6 fruit fly cellular contexts compared by ENCODE assay signal in the genomic region with DNA sequence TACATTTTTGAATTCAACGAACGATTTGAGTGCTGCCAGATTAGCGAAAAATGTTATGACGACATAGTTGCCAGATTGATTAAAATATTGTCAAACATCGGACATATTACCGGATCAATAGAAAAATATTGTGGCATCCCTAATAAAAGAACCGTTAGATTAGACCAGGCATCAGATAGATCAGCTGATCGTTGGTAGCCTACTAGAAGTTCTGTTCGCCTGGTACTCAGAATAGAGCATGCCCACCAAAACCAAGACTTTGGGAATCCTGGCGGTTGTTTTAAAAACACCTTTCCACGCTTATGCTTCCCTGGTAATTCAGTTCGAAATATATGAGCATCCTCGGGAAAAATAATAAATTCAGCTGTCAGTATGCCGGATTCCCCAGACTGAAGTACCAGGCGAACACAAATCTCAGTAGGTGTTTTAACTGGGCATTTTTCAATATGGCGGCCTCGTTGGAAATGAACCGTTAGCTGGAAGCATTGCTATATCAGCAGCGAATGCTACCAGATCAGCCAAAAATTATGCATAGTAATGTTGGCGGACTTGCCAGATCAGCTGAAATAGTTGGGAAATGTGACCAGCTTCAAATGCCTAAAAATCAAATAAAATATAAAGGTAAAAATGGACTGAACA.
TF ChIP-seq lines count a peak whose summit lies in the region.

No protein-coding gene starts in this region.

- peak; percentile 54 to 61 for TF ChIP-seq CTCF in S2 (optimal IDR thresholded peaks at IDR 0.05; lab: Kevin White, UChicago)
- peak; percentile 57 for TF ChIP-seq CTCF in whole organism, embryonic (GFP tag; optimal IDR thresholded peaks at IDR 0.05; lab: Kevin White, UChicago)

TF ChIP-seq in whole organism, adult, 20 proteins besides CTCF, POLR2A, EP300 and RAD21 (continues in another document):
- TF ChIP-seq ovo (GFP tag; optimal IDR thresholded peaks at IDR 0.05; lab: Kevin White, UChicago) (peak; percentile 97), CG7045 (GFP tag; optimal IDR thresholded peaks at IDR 0.05; lab: Kevin White, UChicago) (no peak), Mnt (GFP tag; optimal IDR thresholded peaks at IDR 0.05; lab: Kevin White, UChicago) (peak; percentile 27), CG12768 (GFP tag; optimal IDR thresholded peaks at IDR 0.05; lab: Kevin White, UChicago) (no peak), CG7101 (tag; optimal IDR thresholded peaks at IDR 0.05; lab: Kevin White, UChicago) (no peak), Crg-1 (GFP tag; optimal IDR thresholded peaks at IDR 0.05; lab: Kevin White, UChicago) (no peak), pad (GFP tag; optimal IDR thresholded peaks at IDR 0.05; lab: Kevin White, UChicago) (no peak), toe (GFP tag; optimal IDR thresholded peaks at IDR 0.05; lab: Kevin White, UChicago) (no peak), CG5204 (GFP tag; optimal IDR thresholded peaks at IDR 0.05; lab: Kevin White, UChicago) (no peak), tj (GFP tag; optimal IDR thresholded peaks at IDR 0.05; lab: Kevin White, UChicago) (peak; percentile 79), bab1 (GFP tag; optimal IDR thresholded peaks at IDR 0.05; lab: Kevin White, UChicago) (peak; percentile 69), CG1620 (GFP tag; optimal IDR thresholded peaks at IDR 0.05; lab: Kevin White, UChicago) (no peak), Hr96 (GFP tag; optimal IDR thresholded peaks at IDR 0.05; lab: Kevin White, UChicago) (no peak), CG11617 (GFP tag; optimal IDR thresholded peaks at IDR 0.05; lab: Kevin White, UChicago) (no peak), cnc (optimal IDR thresholded peaks at IDR 0.05; lab: Kevin White, UChicago) (no peak), cic (GFP tag; optimal IDR thresholded peaks at IDR 0.05; lab: Kevin White, UChicago) (no peak), Clk (GFP tag; optimal IDR thresholded peaks at IDR 0.05; lab: Kevin White, UChicago) (no peak)

TF ChIP-seq in whole organism, embryonic, 481 proteins besides CTCF, POLR2A, EP300 and RAD21 (continues in another document):
- TF ChIP-seq Antp (GFP tag; optimal IDR thresholded peaks at IDR 0.05; lab: Kevin White, UChicago): no peak
- TF ChIP-seq CG34224 (GFP tag; IDR thresholded peaks at IDR 0.05; lab: Robert Waterston, UW; ENCODE audit: partially characterized antibody): peak; percentile 79
- TF ChIP-seq zen2 (GFP tag; IDR thresholded peaks at IDR 0.05; lab: Robert Waterston, UW; ENCODE audit: partially characterized antibody): peak; percentile 75; the same call in 2 of the 3 replicates
- TF ChIP-seq CG12769 (tag; optimal IDR thresholded peaks at IDR 0.05; lab: Kevin White, UChicago): peak; percentile 94
- no peak for TF ChIP-seq dati (GFP tag; IDR thresholded peaks at IDR 0.05; lab: Robert Waterston, UW)
- no peak for TF ChIP-seq vfl (GFP tag; optimal IDR thresholded peaks at IDR 0.05; lab: Kevin White, UChicago)
- TF ChIP-seq HLHmδ (GFP tag; optimal IDR thresholded peaks at IDR 0.05; lab: Kevin White, UChicago): peak; percentile 29
- peak; percentile 100 for TF ChIP-seq Myb (GFP tag; optimal IDR thresholded peaks at IDR 0.05; lab: Kevin White, UChicago)
- TF ChIP-seq CG32532 (GFP tag; IDR thresholded peaks at IDR 0.05; lab: Robert Waterston, UW): no peak
- peak; percentile 87 for TF ChIP-seq CG12659 (GFP tag; optimal IDR thresholded peaks at IDR 0.05; lab: Kevin White, UChicago)
- TF ChIP-seq CoRest (tag; optimal IDR thresholded peaks at IDR 0.05; lab: Kevin White, UChicago): peak; percentile 79
- TF ChIP-seq CG13287 (GFP tag; IDR thresholded peaks at IDR 0.05; lab: Robert Waterston, UW; ENCODE audit: partially characterized antibody): peak; percentile 74
- TF ChIP-seq CG17612 (GFP tag; IDR thresholded peaks at IDR 0.05; lab: Robert Waterston, UW): no peak
- TF ChIP-seq wek (GFP tag; optimal IDR thresholded peaks at IDR 0.05; lab: Kevin White, UChicago): peak; percentile 68
- no peak for TF ChIP-seq CG8089 (GFP tag; optimal IDR thresholded peaks at IDR 0.05; lab: Kevin White, UChicago)
- no peak for TF ChIP-seq Mad (GFP tag; optimal IDR thresholded peaks at IDR 0.05; lab: Kevin White, UChicago)

TF ChIP-seq in whole organism, prepupa, 60 proteins besides CTCF, POLR2A, EP300 and RAD21 (continues in another document):
- TF ChIP-seq dsx (GFP tag; optimal IDR thresholded peaks at IDR 0.05; lab: Kevin White, UChicago; ENCODE audit: poor library complexity, severe bottlenecking): no peak
- TF ChIP-seq eg (GFP tag; IDR thresholded peaks at IDR 0.05; lab: Robert Waterston, UW): no peak
- no peak for TF ChIP-seq Eip75B (GFP tag; optimal IDR thresholded peaks at IDR 0.05; lab: Kevin White, UChicago)
- no peak for TF ChIP-seq spab (GFP tag; optimal IDR thresholded peaks at IDR 0.05; lab: Kevin White, UChicago)
- peak; percentile 74 for TF ChIP-seq Eip78C (GFP tag; lab: Kevin White, UChicago)
- TF ChIP-seq CG8632 (GFP tag; optimal IDR thresholded peaks at IDR 0.05; lab: Kevin White, UChicago): no peak
- TF ChIP-seq topi (GFP tag; optimal IDR thresholded peaks at IDR 0.05; lab: Kevin White, UChicago): no peak
- no peak for TF ChIP-seq cyc (GFP tag; optimal IDR thresholded peaks at IDR 0.05; lab: Kevin White, UChicago)
- peak; percentile 33 for TF ChIP-seq svp (GFP tag; lab: Kevin White, UChicago)
- no peak for TF ChIP-seq Ets21C (GFP tag; optimal IDR thresholded peaks at IDR 0.05; lab: Kevin White, UChicago)
- no peak for TF ChIP-seq dac (GFP tag; optimal IDR thresholded peaks at IDR 0.05; lab: Kevin White, UChicago)
- no peak for TF ChIP-seq Hr39 (GFP tag; optimal IDR thresholded peaks at IDR 0.05; lab: Kevin White, UChicago)
- peak; percentile 19 for TF ChIP-seq Sox14 (GFP tag; optimal IDR thresholded peaks at IDR 0.05; lab: Kevin White, UChicago)
- no peak for TF ChIP-seq Eip93F (GFP tag; optimal IDR thresholded peaks at IDR 0.05; lab: Kevin White, UChicago)
- peak; percentile 9; the same call in 1 of the 2 replicates for TF ChIP-seq CG15336 (GFP tag; IDR thresholded peaks at IDR 0.05; lab: Robert Waterston, UW)
- no peak for TF ChIP-seq OdsH (GFP tag; optimal IDR thresholded peaks at IDR 0.05; lab: Kevin White, UChicago)
- peak; percentile 41 for TF ChIP-seq CG1621 (tag; optimal IDR thresholded peaks at IDR 0.05; lab: Kevin White, UChicago)
- no peak for TF ChIP-seq fd85E (GFP tag; optimal IDR thresholded peaks at IDR 0.05; lab: Kevin White, UChicago)

TF ChIP-seq in whole organism, pupa, 21 proteins besides CTCF, POLR2A, EP300 and RAD21:
- no peak for TF ChIP-seq Snoo (tag; optimal IDR thresholded peaks at IDR 0.05; lab: Kevin White, UChicago)
- no peak for TF ChIP-seq CG4496 (GFP tag; IDR thresholded peaks at IDR 0.05; lab: Robert Waterston, UW)
- peak; percentile 2 for TF ChIP-seq CG8301 (tag; optimal IDR thresholded peaks at IDR 0.05; lab: Kevin White, UChicago)
- peak; percentile 15; the same call in 1 of the 2 replicates for TF ChIP-seq CG32121 (GFP tag; IDR thresholded peaks at IDR 0.05; lab: Robert Waterston, UW)

TF ChIP-seq in whole organism, wandering third instar larva, 38 proteins besides CTCF, POLR2A, EP300 and RAD21:
- TF ChIP-seq Jra (GFP tag; optimal IDR thresholded peaks at IDR 0.05; lab: Kevin White, UChicago) (no peak), rgr (GFP tag; optimal IDR thresholded peaks at IDR 0.05; lab: Kevin White, UChicago) (peak; percentile 11), foxo (GFP tag; optimal IDR thresholded peaks at IDR 0.05; lab: Kevin White, UChicago) (peak in 1 of 2 experiments; percentile 31), Sp1 (GFP tag; optimal IDR thresholded peaks at IDR 0.05; lab: Kevin White, UChicago) (no peak), h (GFP tag; optimal IDR thresholded peaks at IDR 0.05; lab: Kevin White, UChicago) (peak; percentile 15), Rel (GFP tag; optimal IDR thresholded peaks at IDR 0.05; lab: Kevin White, UChicago) (no peak), Rel (tag; optimal IDR thresholded peaks at IDR 0.05; lab: Kevin White, UChicago) (peak; percentile 72), Dif (GFP tag; optimal IDR thresholded peaks at IDR 0.05; lab: Kevin White, UChicago; ENCODE audit: partially characterized antibody) (peak; percentile 21), fru (GFP tag; optimal IDR thresholded peaks at IDR 0.05; lab: Kevin White, UChicago) (peak; percentile 87), Mio (GFP tag; optimal IDR thresholded peaks at IDR 0.05; lab: Kevin White, UChicago) (no peak), dl (GFP tag; optimal IDR thresholded peaks at IDR 0.05; lab: Kevin White, UChicago; ENCODE audit: insufficient read depth in 1 of 2, partially characterized antibody in 2 of 2) (peak in 1 of 2 experiments; percentile 11), N (GFP tag; optimal IDR thresholded peaks at IDR 0.05; lab: Kevin White, UChicago) (no peak), HLH106 (tag; optimal IDR thresholded peaks at IDR 0.05; lab: Kevin White, UChicago) (no peak), Hr83 (GFP tag; optimal IDR thresholded peaks at IDR 0.05; lab: Kevin White, UChicago; ENCODE audit: poor library complexity, severe bottlenecking) (peak; percentile 54), Myc (optimal IDR thresholded peaks at IDR 0.05; lab: Kevin White, UChicago) (no peak), sv (GFP tag; optimal IDR thresholded peaks at IDR 0.05; lab: Kevin White, UChicago) (no peak), woc (GFP tag; optimal IDR thresholded peaks at IDR 0.05; lab: Kevin White, UChicago) (no peak), lola (GFP tag; optimal IDR thresholded peaks at IDR 0.05; lab: Kevin White, UChicago) (no peak)
TF ChIP-seq in whole organism, wandering third instar larva: peak in this region for 8.
